Worm (Caenorhabditis elegans) whole organism, L1 larva: ENCODE results near the gene K05D4.9.

ENCODE experiments used
- ceh-8 ChIP-seq: fragments of 200-800 bp; sonication (Bioruptor generic); optimal IDR thresholded peaks from 2 replicates; lab custom pipeline; 2018; ENCODE audit warnings: mild to moderate bottlenecking, missing genetic modification characterization, moderate library complexity, missing compliant biosample characterization
- grh-1 ChIP-seq: fragments of 200-800 bp; sonication (Bioruptor generic); IDR thresholded peaks from 2 replicates; pipeline ENCODE4 v1.3.6; 2022; ENCODE audit warnings: missing genetic modification reagents, missing genetic modification characterization, missing compliant biosample characterization
- nhr-12 ChIP-seq: sonication (generic microtip); optimal IDR thresholded peaks from 2 replicates; lab custom pipeline; 2017; ENCODE audit warnings: missing biosample characterization, missing genetic modification characterization
- nhr-237 ChIP-seq: fragments of 150-350 bp; optimal IDR thresholded peaks from 2 replicates; lab custom pipeline; 2014; ENCODE audit warnings: missing biosample characterization, missing genetic modification characterization
- snpc-4 ChIP-seq: fragments of 150-350 bp; optimal IDR thresholded peaks from 2 replicates; lab custom pipeline; 2014; ENCODE audit warnings: missing biosample characterization, missing genetic modification characterization
- ztf-11 ChIP-seq, 2 experiments: sonication (generic microtip); optimal IDR thresholded peaks; 2 replicates each; lab custom pipeline; 2016 to 2017; ENCODE audit warnings: missing genetic modification characterization in 2 of 2, missing biosample characterization in 1 of 2, missing compliant biosample characterization in 1 of 2

ce11 chrV:16120922-16121321, 50.7 kb downstream of the K05D4.9 start, which contains the start of gene skr-3:
- TF ChIP-seq snpc-4 (tag; lab: Kevin White, UChicago) (no peak), ztf-11 (tag; optimal IDR thresholded peaks at IDR 0.05; lab: Kevin White, UChicago) (no peak), grh-1 (GFP tag; lab: Robert Waterston, UW) (no peak), nhr-237 (tag; lab: Kevin White, UChicago) (no peak), nhr-12 (tag; lab: Kevin White, UChicago) (no peak), ceh-8 (GFP tag; lab: Kevin White, UChicago) (no peak)
